Worm (Caenorhabditis elegans) whole organism, young adult: Measurements from ENCODE around the gene txdc-12.2.
"Not testable (repeated sequence)": the region's sequence is repeated elsewhere in the genome, so short reads cannot be mapped to it uniquely, and the experiment has no call there.

Source experiments
- B0261.1 ChIP-seq: sonication (generic microtip); optimal IDR thresholded peaks from 2 replicates; lab custom pipeline; 2016; ENCODE audit warnings: mild to moderate bottlenecking, missing genetic modification characterization, moderate library complexity, missing compliant biosample characterization
- unc-130 ChIP-seq: sonication (generic microtip); optimal IDR thresholded peaks from 2 replicates; lab custom pipeline; 2016; ENCODE audit warnings: missing genetic modification reagents, missing genetic modification characterization, missing compliant biosample characterization
- zfh-2 ChIP-seq: fragments of 200-800 bp; sonication (Bioruptor generic); conservative IDR thresholded peaks from 2 replicates; pipeline ENCODE4 v1.3.6; 2022; ENCODE audit warnings: missing genetic modification reagents, missing genetic modification characterization, missing compliant biosample characterization

- not testable (repeated sequence) for TF ChIP-seq zfh-2 (GFP tag; lab: Robert Waterston, UW); unc-130; B0261.1
Measured at ce11 chrX:2058498-2059349, 15.5 kb upstream of the txdc-12.2 start.
